Worm (Caenorhabditis elegans): ENCODE results near the gene AH9.3.

Gene AH9.3

ce11 chrX:2226875-2227355, 34.0 kb downstream of the AH9.3 start (continued):
- TF ChIP-seq mel-28 (tag; optimal IDR thresholded peaks at IDR 0.05; ENCODE audit: borderline replicate concordance) = no peak
- peak; percentile 40 for TF ChIP-seq zim-3 (tag; optimal IDR thresholded peaks at IDR 0.05)
- TF ChIP-seq unc-130 (GFP tag; optimal IDR thresholded peaks at IDR 0.05) = peak; percentile 26
- peak; percentile 38; the same call in 1 of the 2 replicates for TF ChIP-seq zfh-2 (GFP tag; conservative IDR thresholded peaks at IDR 0.05)
- peak in 1 of 3 experiments; percentile 75 for TF ChIP-seq lin-35 (GFP tag; optimal IDR thresholded peaks at IDR 0.05)
- TF ChIP-seq let-607 (tag; optimal IDR thresholded peaks at IDR 0.05) = peak; percentile 29 to 37
- TF ChIP-seq cebp-2 (GFP tag; IDR thresholded peaks at IDR 0.05) = 0 out of 2 replicates have a peak, but pooled peaks have one; percentile 37
- no peak for TF ChIP-seq nfya-2 (GFP tag; IDR thresholded peaks at IDR 0.05)
- TF ChIP-seq ztf-22 (GFP tag; optimal IDR thresholded peaks at IDR 0.05) = peak; percentile 62
- peak; percentile 54 for TF ChIP-seq akir-1 (GFP tag; optimal IDR thresholded peaks at IDR 0.05)
- TF ChIP-seq F49E8.2 (tag; optimal IDR thresholded peaks at IDR 0.05; ENCODE audit: insufficient read depth) = no peak
- peak; percentile 64 for TF ChIP-seq snpc-4 (GFP tag; optimal IDR thresholded peaks at IDR 0.05)
- peak in 3 of 4 experiments; percentile 61 to 75 (median 67) for TF ChIP-seq snpc-4 (tag; optimal IDR thresholded peaks at IDR 0.05)
- peak; percentile 84 for TF ChIP-seq mes-4 (tag; optimal IDR thresholded peaks at IDR 0.05)
- TF ChIP-seq aptf-3 (GFP tag; IDR thresholded peaks at IDR 0.05) = peak; percentile 58; the same call in 1 of the 2 replicates
- peak; percentile 87 for TF ChIP-seq lin-26 (GFP tag; IDR thresholded peaks at IDR 0.05)

DNA sequence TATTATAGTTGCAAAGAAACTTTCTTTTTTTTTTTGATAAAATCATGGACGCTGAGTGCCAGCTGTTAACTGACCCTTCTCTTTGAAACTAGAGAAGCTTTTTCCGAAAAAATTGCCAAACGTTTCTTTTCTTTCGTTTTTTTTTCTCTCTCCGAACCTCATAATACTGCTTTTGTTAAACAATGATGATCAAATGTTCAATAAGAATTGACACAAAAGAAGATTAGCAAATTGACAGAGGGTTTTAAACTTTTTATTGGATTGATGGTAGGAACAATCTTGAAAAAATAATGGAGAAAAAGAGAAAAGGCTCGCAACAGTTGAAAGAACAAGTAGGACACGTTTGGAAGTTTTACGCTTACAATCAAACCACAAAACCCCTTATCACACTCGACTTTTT, 40.1 kb downstream of the AH9.3 start, which contains the start of gene hex-1:
TSS of gene hex-1 (plus strand) at position 301 of the 400 bp plus-strand sequence.
- TF ChIP-seq B0261.1 (tag; optimal IDR thresholded peaks at IDR 0.05) (no peak), snpc-3.4 (tag; optimal IDR thresholded peaks at IDR 0.05) (no peak), snpc-1.1 (tag; optimal IDR thresholded peaks at IDR 0.05; ENCODE audit: insufficient read depth) (no peak), sea-2 (GFP tag; IDR thresholded peaks at IDR 0.05) (no peak), let-607 (tag; optimal IDR thresholded peaks at IDR 0.05) (no peak), rpc-1 (optimal IDR thresholded peaks at IDR 0.05) (no peak), rpc-1 (tag; optimal IDR thresholded peaks at IDR 0.05) (no peak), mxl-1 (tag; optimal IDR thresholded peaks at IDR 0.05) (no peak), bed-1 (GFP tag; IDR thresholded peaks at IDR 0.05) (no peak), zfh-2 (GFP tag; conservative IDR thresholded peaks at IDR 0.05) (no peak), die-1 (tag; optimal IDR thresholded peaks at IDR 0.05) (no peak)

- TF ChIP-seq zfh-2 (GFP tag; conservative IDR thresholded peaks at IDR 0.05) (peak; percentile 80), unc-130 (GFP tag; optimal IDR thresholded peaks at IDR 0.05) (no peak), egrh-3 (GFP tag; IDR thresholded peaks at IDR 0.05) (peak; percentile 67; the same call in 1 of the 2 replicates), ceh-40 (GFP tag; IDR thresholded peaks at IDR 0.05) (0 out of 2 replicates have a peak, but pooled peaks have one; percentile 33), snpc-4 (GFP tag; optimal IDR thresholded peaks at IDR 0.05) (no peak), snpc-4 (tag; optimal IDR thresholded peaks at IDR 0.05) (peak in 2 of 4 experiments; percentile 79 to 83), Y53F4B.3 (GFP tag; IDR thresholded peaks at IDR 0.05) (no peak), B0336.3 (GFP tag; IDR thresholded peaks at IDR 0.05) (no peak), egl-44 (GFP tag; IDR thresholded peaks at IDR 0.05) (no peak), hmg-20 (GFP tag; IDR thresholded peaks at IDR 0.05) (no peak), C17E4.6 (GFP tag; IDR thresholded peaks at IDR 0.05) (no peak), ztf-18 (tag; optimal IDR thresholded peaks at IDR 0.05) (no peak)
These were observed 41.5 kb downstream of the AH9.3 start for ce11 chrX:2219453-2219852.

- TF ChIP-seq B0035.1 (tag; optimal IDR thresholded peaks at IDR 0.05) = no peak
- no peak for TF ChIP-seq cebp-1 (GFP tag; IDR thresholded peaks at IDR 0.05)
- TF ChIP-seq cebp-1 (tag; optimal IDR thresholded peaks at IDR 0.05) = peak; percentile 37
These were observed 41.9 kb downstream of the AH9.3 start for ce11 chrX:2219006-2219405.

All from whole organism, young adult.